Worm (Caenorhabditis elegans): Measurements from ENCODE around the gene fbxa-192.

ce11 chrV:17664367-17664766 is 14.0 kb upstream of the fbxa-192 start:
- TF ChIP-seq ama-1 (optimal IDR thresholded peaks at IDR 0.05) (no peak), pha-4 (tag; optimal IDR thresholded peaks at IDR 0.05) (no peak), T23F11.4 (GFP tag; optimal IDR thresholded peaks at IDR 0.05) (no peak), ceh-22 (tag; optimal IDR thresholded peaks at IDR 0.05) (no peak), ceh-19 (GFP tag; optimal IDR thresholded peaks at IDR 0.05) (no peak), ceh-30 (tag; optimal IDR thresholded peaks at IDR 0.05) (no peak), tbx-2 (tag; optimal IDR thresholded peaks at IDR 0.05) (no peak), hlh-30 (tag; optimal IDR thresholded peaks at IDR 0.05; ENCODE audit: insufficient read depth) (no peak), nhr-11 (tag; optimal IDR thresholded peaks at IDR 0.05) (no peak), unc-42 (tag; optimal IDR thresholded peaks at IDR 0.05) (no peak), nhr-232 (tag; optimal IDR thresholded peaks at IDR 0.05) (no peak), madf-2 (tag; optimal IDR thresholded peaks at IDR 0.05) (no peak)

All from whole organism, late embryonic.